Worm (Caenorhabditis elegans): ENCODE data around the gene K07E3.2.
"Not testable (repeated sequence)": the region's sequence is repeated elsewhere in the genome, so short reads cannot be mapped to it uniquely, and the experiment has no call there.

DNA sequence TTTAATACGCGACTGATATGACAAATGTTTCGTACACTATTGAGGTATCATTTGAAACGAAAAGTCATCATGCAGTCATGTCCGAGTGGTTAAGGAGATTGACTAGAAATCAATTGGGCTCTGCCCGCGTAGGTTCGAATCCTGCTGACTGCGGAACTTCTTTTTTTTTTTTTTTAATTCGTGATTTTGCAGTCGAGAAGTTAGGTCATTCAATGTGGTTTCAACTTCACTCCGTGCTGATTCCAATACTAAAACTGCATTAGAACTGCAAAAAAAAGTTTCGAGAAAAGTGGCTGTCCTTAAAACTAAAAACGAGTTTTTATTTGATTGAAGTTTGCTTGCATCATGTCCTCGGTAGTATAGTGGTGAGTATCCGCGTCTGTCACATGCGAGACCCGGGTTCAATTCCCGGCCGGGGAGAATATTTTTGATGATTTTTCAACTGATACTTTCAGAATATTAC lies 50.3 kb downstream of the K07E3.2 start:
- TF ChIP-seq lin-39 (tag; optimal IDR thresholded peaks at IDR 0.05); elt-3 (tag; optimal IDR thresholded peaks at IDR 0.05); egl-27 (tag; optimal IDR thresholded peaks at IDR 0.05); nhr-25 (tag; optimal IDR thresholded peaks at IDR 0.05); lsy-12 (tag; optimal IDR thresholded peaks at IDR 0.05); fos-1 (tag; optimal IDR thresholded peaks at IDR 0.05); fkh-10 (GFP tag; optimal IDR thresholded peaks at IDR 0.05); snpc-4 (tag; optimal IDR thresholded peaks at IDR 0.05); nhr-23 (tag; optimal IDR thresholded peaks at IDR 0.05): not testable (repeated sequence)
- peak; percentile 7 for TF ChIP-seq nfya-1 (tag; optimal IDR thresholded peaks at IDR 0.05; ENCODE audit: insufficient read depth)
